Fruit fly (Drosophila melanogaster) whole organism, wandering third instar larva: ENCODE data around the gene CG44259.
A peak's percentile ranks its signal among the peaks of the same experiment; 100 is the strongest.

Source experiments
- Abd-B ChIP-seq: fragments of >200 bp; optimal IDR thresholded peaks from 2 replicates; lab custom pipeline; 2017; ENCODE audit warnings: missing biosample characterization, missing genetic modification characterization
- CG32264 ChIP-seq: fragments of 200-800 bp; sonication (Bioruptor generic); optimal IDR thresholded peaks from 2 replicates; lab custom pipeline; 2016; ENCODE audit warnings: missing biosample characterization, missing genetic modification characterization
- CrebA ChIP-seq: fragments of 200-800 bp; sonication (Bioruptor generic); optimal IDR thresholded peaks from 2 replicates; lab custom pipeline; 2016; ENCODE audit warnings: missing biosample characterization, mild to moderate bottlenecking, missing genetic modification characterization, borderline replicate concordance
- Dfd ChIP-seq: fragments of >200 bp; optimal IDR thresholded peaks from 2 replicates; lab custom pipeline; 2017; ENCODE audit warnings: missing biosample characterization, missing genetic modification characterization
- GATAd ChIP-seq: sonication (Bioruptor generic); optimal IDR thresholded peaks from 2 replicates; lab custom pipeline; 2016; ENCODE audit warnings: missing biosample characterization, missing genetic modification characterization
- HLH106 ChIP-seq: fragments of 200-800 bp; optimal IDR thresholded peaks from 3 replicates; lab custom pipeline; 2019; ENCODE audit warnings: missing biosample characterization, mild to moderate bottlenecking, missing genetic modification characterization, moderate library complexity
- Hr83 ChIP-seq: fragments of 200-300 bp; sonication (Bioruptor generic); optimal IDR thresholded peaks from 2 replicates; lab custom pipeline; 2016; ENCODE audit warnings: missing biosample characterization, mild to moderate bottlenecking, missing genetic modification characterization, moderate library complexity; ENCODE audit not compliant: poor library complexity, severe bottlenecking
- Jra ChIP-seq: sonication (Bioruptor generic); optimal IDR thresholded peaks from 2 replicates; lab custom pipeline; 2016; ENCODE audit warnings: missing biosample characterization, missing genetic modification characterization
- Mio ChIP-seq: sonication (Bioruptor generic); optimal IDR thresholded peaks from 2 replicates; lab custom pipeline; 2016; ENCODE audit warnings: missing biosample characterization, missing genetic modification characterization
- Myc ChIP-seq: fragments of >200 bp; optimal IDR thresholded peaks from 2 replicates; lab custom pipeline; 2017
- N ChIP-seq: fragments of >200 bp; optimal IDR thresholded peaks from 2 replicates; lab custom pipeline; 2018; ENCODE audit warnings: missing biosample characterization, missing external identifiers, missing genetic modification characterization
- OdsH ChIP-seq: fragments of 200-800 bp; sonication (Bioruptor generic); optimal IDR thresholded peaks from 2 replicates; lab custom pipeline; 2016; ENCODE audit warnings: missing biosample characterization, mild to moderate bottlenecking, missing genetic modification characterization
- Rel ChIP-seq, 2 experiments: fragments of 200-800 bp; sonication (Bioruptor generic) in 1 of 2; optimal IDR thresholded peaks; 2 replicates in 1 of 2; 3 replicates in 1 of 2; lab custom pipeline; 2016 to 2019; ENCODE audit warnings: mild to moderate bottlenecking in 2 of 2, missing biosample characterization in 2 of 2, missing genetic modification characterization in 2 of 2, moderate library complexity in 1 of 2
- br ChIP-seq: fragments of 200-800 bp; sonication (Bioruptor generic); optimal IDR thresholded peaks from 2 replicates; lab custom pipeline; 2016; ENCODE audit warnings: missing biosample characterization, missing genetic modification characterization
- brk ChIP-seq: fragments of 200-800 bp; sonication (Bioruptor generic); optimal IDR thresholded peaks from 2 replicates; lab custom pipeline; 2016; ENCODE audit warnings: missing biosample characterization, mild to moderate bottlenecking, missing genetic modification characterization
- dl ChIP-seq, 2 experiments: fragments of 175-275, 200-275 bp in 1 of 2; fragments of 200-275 bp in 1 of 2; sonication (Bioruptor generic); optimal IDR thresholded peaks; lab custom pipeline; 2018; ENCODE audit warnings: mild to moderate bottlenecking in 2 of 2, missing biosample characterization in 2 of 2, missing genetic modification characterization in 2 of 2, moderate library complexity in 2 of 2; ENCODE audit not compliant: partially characterized antibody in 2 of 2, insufficient read depth in 1 of 2
- dmrt93B ChIP-seq: fragments of 200-800 bp; sonication (Bioruptor generic); optimal IDR thresholded peaks from 2 replicates; lab custom pipeline; 2018; ENCODE audit warnings: missing biosample characterization, mild to moderate bottlenecking, missing genetic modification characterization
- dsf ChIP-seq: sonication (Bioruptor generic); optimal IDR thresholded peaks from 2 replicates; lab custom pipeline; 2016; ENCODE audit warnings: missing biosample characterization, missing genetic modification characterization, borderline replicate concordance
- ey ChIP-seq: fragments of 200-800 bp; sonication (Bioruptor generic); optimal IDR thresholded peaks from 2 replicates; lab custom pipeline; 2016; ENCODE audit warnings: missing biosample characterization, missing genetic modification characterization
- foxo ChIP-seq, 2 experiments: fragments of 200-800 bp; sonication (Bioruptor generic); optimal IDR thresholded peaks; 2 replicates in 1 of 2; 3 replicates in 1 of 2; lab custom pipeline; 2016 to 2017; ENCODE audit warnings: missing biosample characterization in 2 of 2, missing genetic modification characterization in 2 of 2
- h ChIP-seq: fragments of 200-800 bp; sonication (Bioruptor generic); optimal IDR thresholded peaks from 3 replicates; lab custom pipeline; 2016; ENCODE audit warnings: missing biosample characterization, mild to moderate bottlenecking, missing genetic modification characterization
- jim ChIP-seq: fragments of 175-275, 200-325 bp; sonication (Bioruptor generic); optimal IDR thresholded peaks from 2 replicates; lab custom pipeline; 2016; ENCODE audit warnings: missing biosample characterization, mild to moderate bottlenecking, missing genetic modification characterization
- lola ChIP-seq: fragments of >200 bp; optimal IDR thresholded peaks from 2 replicates; lab custom pipeline; 2017; ENCODE audit warnings: missing biosample characterization, missing genetic modification characterization
- pan ChIP-seq: fragments of >200 bp; optimal IDR thresholded peaks from 2 replicates; lab custom pipeline; 2017
- psq ChIP-seq: fragments of 200-800 bp; sonication (Bioruptor generic); optimal IDR thresholded peaks from 3 replicates; lab custom pipeline; 2017; ENCODE audit warnings: missing biosample characterization, mild to moderate bottlenecking, missing genetic modification characterization, moderate library complexity
- rgr ChIP-seq: fragments of 200-800 bp; sonication (Bioruptor generic); optimal IDR thresholded peaks from 3 replicates; lab custom pipeline; 2016; ENCODE audit warnings: missing biosample characterization, mild to moderate bottlenecking, missing genetic modification characterization
- sage ChIP-seq: fragments of 200-800 bp; sonication (Bioruptor generic); optimal IDR thresholded peaks from 2 replicates; lab custom pipeline; 2016; ENCODE audit warnings: missing biosample characterization, mild to moderate bottlenecking, missing genetic modification characterization
- sv ChIP-seq: fragments of 200-800 bp; sonication (Bioruptor generic); optimal IDR thresholded peaks from 3 replicates; lab custom pipeline; 2016; ENCODE audit warnings: missing biosample characterization, missing genetic modification characterization

CG44259 gene

DNA sequence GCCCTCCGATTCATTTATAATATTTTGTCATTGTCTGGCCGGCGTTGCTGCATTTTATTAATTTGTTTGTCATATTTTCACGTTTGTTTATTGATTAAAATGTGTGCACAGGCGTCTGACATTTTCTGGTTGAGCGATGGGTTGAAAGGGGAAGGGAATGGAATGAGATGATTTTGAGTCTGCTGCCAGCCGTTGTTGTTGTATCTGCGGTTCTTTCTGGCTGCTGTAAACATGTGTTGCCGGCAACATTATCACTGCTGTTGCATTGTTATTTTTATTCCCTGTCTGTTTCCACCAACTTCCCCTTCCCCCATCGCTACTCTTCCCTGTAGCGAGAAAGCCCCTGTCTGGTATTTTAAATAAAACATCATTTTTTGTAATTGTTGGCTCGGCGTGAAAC lies 4.7 kb downstream of the CG44259 start:
- no peak for TF ChIP-seq N (GFP tag; lab: Kevin White, UChicago)
- no peak for TF ChIP-seq br (GFP tag; lab: Kevin White, UChicago)
- no peak for TF ChIP-seq GATAd
- no peak for TF ChIP-seq brk (GFP tag; lab: Kevin White, UChicago)
- TF ChIP-seq pan (lab: Kevin White, UChicago), result no peak
- TF ChIP-seq CG32264 (GFP tag; lab: Kevin White, UChicago), result no peak
- no peak for TF ChIP-seq jim (GFP tag; lab: Kevin White, UChicago)
- TF ChIP-seq Myc, result no peak
- TF ChIP-seq HLH106 (tag; lab: Kevin White, UChicago), result no peak
- TF ChIP-seq sv (GFP tag; lab: Kevin White, UChicago), result no peak
- TF ChIP-seq lola, result no peak
- TF ChIP-seq Rel (GFP tag; optimal IDR thresholded peaks at IDR 0.05; lab: Kevin White, UChicago), result no peak
- TF ChIP-seq Rel (tag; optimal IDR thresholded peaks at IDR 0.05; lab: Kevin White, UChicago), result no peak
- no peak for TF ChIP-seq foxo (GFP tag; optimal IDR thresholded peaks at IDR 0.05; lab: Kevin White, UChicago)
- TF ChIP-seq ey, result no peak
- no peak for TF ChIP-seq CrebA (GFP tag; lab: Kevin White, UChicago)
- TF ChIP-seq Jra (GFP tag; lab: Kevin White, UChicago), result no peak
- TF ChIP-seq, all 38 proteins: peak for 0

DNA sequence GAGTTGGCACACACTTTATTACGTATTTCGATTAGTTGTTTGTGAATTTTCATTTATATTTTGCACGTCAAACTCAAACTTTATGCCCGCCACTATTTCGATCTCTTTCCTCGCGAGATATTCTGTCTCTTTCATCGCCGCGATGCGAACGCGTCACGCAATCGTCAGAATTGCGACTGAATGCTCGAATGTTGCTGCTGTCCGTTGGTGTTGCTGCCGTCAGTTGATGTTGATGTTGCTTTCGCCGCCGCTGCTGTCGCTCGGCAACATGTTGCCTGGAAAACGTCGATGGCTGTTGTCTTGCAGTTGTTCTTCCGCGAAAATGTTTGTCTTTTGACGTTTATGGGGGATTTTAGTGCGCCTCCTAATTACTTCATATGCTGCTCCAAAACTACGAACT lies 6.2 kb downstream of the CG44259 start:
- TF ChIP-seq OdsH (GFP tag; lab: Kevin White, UChicago), result no peak
- no peak for TF ChIP-seq ey
- TF ChIP-seq br (GFP tag; lab: Kevin White, UChicago), result no peak
- no peak for TF ChIP-seq sage
- TF ChIP-seq h (GFP tag; lab: Kevin White, UChicago), result no peak
- TF ChIP-seq psq (GFP tag; lab: Kevin White, UChicago), result no peak
- no peak for TF ChIP-seq pan (lab: Kevin White, UChicago)
- no peak for TF ChIP-seq dl (GFP tag; optimal IDR thresholded peaks at IDR 0.05; lab: Kevin White, UChicago; ENCODE audit: insufficient read depth in 1 of 2, partially characterized antibody in 2 of 2)
- no peak for TF ChIP-seq dsf
- TF ChIP-seq Mio, result no peak
- no peak for TF ChIP-seq Jra (GFP tag; lab: Kevin White, UChicago)

- TF ChIP-seq Abd-B (GFP tag; lab: Kevin White, UChicago) (no peak), CG32264 (GFP tag; lab: Kevin White, UChicago) (no peak), Rel (GFP tag; optimal IDR thresholded peaks at IDR 0.05; lab: Kevin White, UChicago) (no peak), Rel (tag; optimal IDR thresholded peaks at IDR 0.05; lab: Kevin White, UChicago) (no peak), OdsH (GFP tag; lab: Kevin White, UChicago) (no peak), Dfd (no peak), foxo (GFP tag; optimal IDR thresholded peaks at IDR 0.05; lab: Kevin White, UChicago) (no peak), rgr (GFP tag; lab: Kevin White, UChicago) (no peak), dmrt93B (GFP tag; lab: Kevin White, UChicago) (no peak)
These were observed 17.0 kb downstream of the CG44259 start for dm6 chr3R:17236936-17237335.

dm6 chr3R:17231579-17231978 lies 22.4 kb downstream of the CG44259 start:
- TF ChIP-seq rgr (GFP tag; lab: Kevin White, UChicago), result peak; percentile 15
- TF ChIP-seq CrebA (GFP tag; lab: Kevin White, UChicago), result no peak
- peak in 1 of 2 experiments; percentile 13 for TF ChIP-seq foxo (GFP tag; optimal IDR thresholded peaks at IDR 0.05; lab: Kevin White, UChicago)
- TF ChIP-seq dl (GFP tag; optimal IDR thresholded peaks at IDR 0.05; lab: Kevin White, UChicago; ENCODE audit: insufficient read depth in 1 of 2, partially characterized antibody in 2 of 2), result no peak
- no peak for TF ChIP-seq dsf
- TF ChIP-seq Abd-B (GFP tag; lab: Kevin White, UChicago), result no peak
- no peak for TF ChIP-seq dmrt93B (GFP tag; lab: Kevin White, UChicago)
- TF ChIP-seq Myc, result peak; percentile 84

- no peak for TF ChIP-seq Myc
- TF ChIP-seq Dfd, result no peak
- no peak for TF ChIP-seq Hr83 (GFP tag; lab: Kevin White, UChicago)
- no peak for TF ChIP-seq dsf
- no peak for TF ChIP-seq Rel (GFP tag; optimal IDR thresholded peaks at IDR 0.05; lab: Kevin White, UChicago)
- no peak for TF ChIP-seq Rel (tag; optimal IDR thresholded peaks at IDR 0.05; lab: Kevin White, UChicago)
- TF ChIP-seq ey, result no peak
- no peak for TF ChIP-seq CrebA (GFP tag; lab: Kevin White, UChicago)
- TF ChIP-seq br (GFP tag; lab: Kevin White, UChicago), result no peak
These were observed 31.0 kb downstream of the CG44259 start, which contains the start of gene CG31262 for dm6 chr3R:17222974-17223373. Gene CG31262 (minus strand): TSS chr3R:17223074.
